Fruit fly (Drosophila melanogaster): ENCODE results near the gene CG1105.

The CG1105 gene

dm6 chr3R:7093592-7093991 lies 26.7 kb upstream of the CG1105 start (continued):
- no peak for TF ChIP-seq NK7.1 (GFP tag; optimal IDR thresholded peaks at IDR 0.05)
- no peak for TF ChIP-seq fd96Cb (tag; optimal IDR thresholded peaks at IDR 0.05)
- peak; percentile 35 for TF ChIP-seq CoRest (tag; optimal IDR thresholded peaks at IDR 0.05)
- no peak for TF ChIP-seq wor (GFP tag; IDR thresholded peaks at IDR 0.05)
- no peak for TF ChIP-seq CG8281 (tag; optimal IDR thresholded peaks at IDR 0.05)
- TF ChIP-seq CG15696 (tag; optimal IDR thresholded peaks at IDR 0.05): no peak
- no peak for TF ChIP-seq H2.0 (GFP tag; IDR thresholded peaks at IDR 0.05)
- TF ChIP-seq lab (GFP tag; optimal IDR thresholded peaks at IDR 0.05): no peak
- TF ChIP-seq pum (GFP tag; optimal IDR thresholded peaks at IDR 0.05): no peak
- no peak for TF ChIP-seq CG16863 (GFP tag; optimal IDR thresholded peaks at IDR 0.05)
- no peak for TF ChIP-seq Sry-β (GFP tag; optimal IDR thresholded peaks at IDR 0.05)
- no peak for TF ChIP-seq gt (GFP tag; IDR thresholded peaks at IDR 0.05)
- peak; percentile 34; the same call in 2 of the 4 replicates for TF ChIP-seq Dll (GFP tag; IDR thresholded peaks at IDR 0.05; ENCODE audit: partially characterized antibody)
- no peak for TF ChIP-seq CG6791 (GFP tag; IDR thresholded peaks at IDR 0.05; ENCODE audit: partially characterized antibody)
- no peak for TF ChIP-seq CG18011 (GFP tag; optimal IDR thresholded peaks at IDR 0.05)
- no peak for TF ChIP-seq CG31224 (GFP tag; IDR thresholded peaks at IDR 0.05)
- TF ChIP-seq amos (GFP tag; IDR thresholded peaks at IDR 0.05; ENCODE audit: partially characterized antibody): peak; percentile 37; the same call in 1 of the 2 replicates
- peak; percentile 95 for TF ChIP-seq CG15514 (GFP tag; optimal IDR thresholded peaks at IDR 0.05)
- TF ChIP-seq CG2678 (tag; optimal IDR thresholded peaks at IDR 0.05): no peak
- peak; percentile 16; the same call in 1 of the 2 replicates for TF ChIP-seq CG10366 (GFP tag; IDR thresholded peaks at IDR 0.05)
- peak; percentile 8 for TF ChIP-seq unpg (GFP tag; optimal IDR thresholded peaks at IDR 0.05)
- TF ChIP-seq unc-4 (GFP tag; IDR thresholded peaks at IDR 0.05; ENCODE audit: partially characterized antibody): 0 out of 2 replicates have a peak, but pooled peaks have one; percentile 14
- TF ChIP-seq nerfin-2 (GFP tag; IDR thresholded peaks at IDR 0.05; ENCODE audit: partially characterized antibody): no peak
- no peak for TF ChIP-seq stc (GFP tag; IDR thresholded peaks at IDR 0.05)
- no peak for TF ChIP-seq CkIIα-i1 (GFP tag; IDR thresholded peaks at IDR 0.05)
- peak; percentile 42; the same call in 1 of the 3 replicates for TF ChIP-seq CG17361 (GFP tag; IDR thresholded peaks at IDR 0.05)
- TF ChIP-seq CG2120 (GFP tag; optimal IDR thresholded peaks at IDR 0.05): peak; percentile 37
- TF ChIP-seq row (GFP tag; IDR thresholded peaks at IDR 0.05): peak; percentile 91
- TF ChIP-seq mld (GFP tag; IDR thresholded peaks at IDR 0.05; ENCODE audit: partially characterized antibody): no peak
- TF ChIP-seq Sox102F (GFP tag; optimal IDR thresholded peaks at IDR 0.05): no peak
- no peak for TF ChIP-seq shn (GFP tag; optimal IDR thresholded peaks at IDR 0.05)
- TF ChIP-seq CG11093 (GFP tag; IDR thresholded peaks at IDR 0.05): no peak
- peak; percentile 32 for TF ChIP-seq pzg (GFP tag; optimal IDR thresholded peaks at IDR 0.05)
- peak; percentile 22 for TF ChIP-seq phol (tag; optimal IDR thresholded peaks at IDR 0.05)
- no peak for TF ChIP-seq Hr78 (GFP tag; optimal IDR thresholded peaks at IDR 0.05)
- TF ChIP-seq CG33557 (GFP tag; optimal IDR thresholded peaks at IDR 0.05): no peak
- TF ChIP-seq PHDP (tag; optimal IDR thresholded peaks at IDR 0.05): no peak
- no peak for TF ChIP-seq CG5953 (GFP tag; IDR thresholded peaks at IDR 0.05)
- TF ChIP-seq CG32532 (GFP tag; IDR thresholded peaks at IDR 0.05): peak; percentile 60
- TF ChIP-seq tio (GFP tag; optimal IDR thresholded peaks at IDR 0.05): no peak
- TF ChIP-seq CG30020 (tag; optimal IDR thresholded peaks at IDR 0.05): peak; percentile 70
- TF ChIP-seq sens (GFP tag): peak; percentile 80
- TF ChIP-seq CG7786 (GFP tag; optimal IDR thresholded peaks at IDR 0.05): no peak
- no peak for TF ChIP-seq Aef1 (GFP tag; IDR thresholded peaks at IDR 0.05)
- TF ChIP-seq tin (GFP tag; optimal IDR thresholded peaks at IDR 0.05): no peak
- TF ChIP-seq HHEX (GFP tag; optimal IDR thresholded peaks at IDR 0.05): no peak
- TF ChIP-seq lov (optimal IDR thresholded peaks at IDR 0.05): no peak
- no peak for TF ChIP-seq lov (GFP tag; IDR thresholded peaks at IDR 0.05)
- TF ChIP-seq Rx (GFP tag; IDR thresholded peaks at IDR 0.05): no peak
- peak; percentile 19; the same call in 1 of the 2 replicates for TF ChIP-seq ara (GFP tag; IDR thresholded peaks at IDR 0.05)
